Fruit fly (Drosophila melanogaster) whole organism, embryonic: ENCODE measurements around the gene CG13898.

ENCODE experiments used
- Asciz ChIP-seq: fragments of 200-800 bp; sonication (Bioruptor generic); optimal IDR thresholded peaks from 2 replicates; lab custom pipeline; 2017; ENCODE audit warnings: missing biosample characterization, mild to moderate bottlenecking, missing genetic modification characterization, missing genetic modification reagents
- CG13287 ChIP-seq: fragments of 200-800 bp; sonication (Bioruptor generic); IDR thresholded peaks from 2 replicates; pipeline ENCODE4 v1.3.6; 2022; ENCODE audit warnings: missing biosample characterization, missing genetic modification characterization; ENCODE audit not compliant: partially characterized antibody
- CG14965 ChIP-seq: fragments of 200-800 bp; sonication (Bioruptor generic); optimal IDR thresholded peaks from 2 replicates; lab custom pipeline; 2016; ENCODE audit warnings: missing biosample characterization, missing genetic modification characterization, borderline replicate concordance
- CG15269 ChIP-seq: fragments of 200-800 bp; sonication (Bioruptor generic); optimal IDR thresholded peaks from 2 replicates; lab custom pipeline; 2018; ENCODE audit warnings: missing biosample characterization, mild to moderate bottlenecking, missing genetic modification characterization, moderate library complexity
- CG16815 ChIP-seq: fragments of 200-800 bp; sonication (Bioruptor generic); optimal IDR thresholded peaks from 3 replicates; lab custom pipeline; 2017; ENCODE audit warnings: missing biosample characterization, mild to moderate bottlenecking, missing genetic modification characterization
- CG18599 ChIP-seq: fragments of 200-800 bp; sonication (Bioruptor generic); optimal IDR thresholded peaks from 3 replicates; lab custom pipeline; 2017; ENCODE audit warnings: missing biosample characterization, missing genetic modification characterization, mild to moderate bottlenecking, moderate library complexity, missing genetic modification reagents
- CG2678 ChIP-seq: fragments of 200-800 bp; sonication (Bioruptor generic); optimal IDR thresholded peaks from 3 replicates; lab custom pipeline; 2019; ENCODE audit warnings: missing biosample characterization, mild to moderate bottlenecking, missing genetic modification characterization, moderate library complexity
- CG30403 ChIP-seq: fragments of 200-800 bp; sonication (Bioruptor generic); optimal IDR thresholded peaks from 3 replicates; lab custom pipeline; 2016; ENCODE audit warnings: missing biosample characterization, missing genetic modification characterization
- CG31441 ChIP-seq: fragments of 200-800 bp; sonication (Bioruptor generic); IDR thresholded peaks from 2 replicates; pipeline ENCODE4 v1.3.6; 2022; ENCODE audit warnings: missing biosample characterization, missing genetic modification characterization
- CG3163 ChIP-seq: fragments of 200-800 bp; sonication (Bioruptor generic); optimal IDR thresholded peaks from 3 replicates; lab custom pipeline; 2016; ENCODE audit warnings: missing biosample characterization, missing genetic modification characterization
- CG34376 ChIP-seq: fragments of 200-800 bp; sonication (Bioruptor generic); optimal IDR thresholded peaks from 2 replicates; lab custom pipeline; 2018; ENCODE audit warnings: missing biosample characterization, mild to moderate bottlenecking, missing genetic modification characterization
- CG7745 ChIP-seq: fragments of 200-800 bp; sonication (Bioruptor generic); optimal IDR thresholded peaks from 2 replicates; lab custom pipeline; 2018; ENCODE audit warnings: missing biosample characterization, mild to moderate bottlenecking, missing genetic modification characterization, moderate library complexity
- CG9215 ChIP-seq: fragments of 200-800 bp; sonication (Bioruptor generic); IDR thresholded peaks from 2 replicates; pipeline ENCODE4 v1.3.6; 2022; ENCODE audit warnings: missing biosample characterization, missing genetic modification characterization
- CG9727 ChIP-seq: fragments of 200-800 bp; sonication (Bioruptor generic); optimal IDR thresholded peaks from 3 replicates; lab custom pipeline; 2017; ENCODE audit warnings: missing biosample characterization, mild to moderate bottlenecking, missing genetic modification characterization
- D19A ChIP-seq: fragments of 200-800 bp; optimal IDR thresholded peaks from 3 replicates; lab custom pipeline; 2019; ENCODE audit warnings: missing biosample characterization, mild to moderate bottlenecking, missing genetic modification characterization, moderate library complexity
- Drgx ChIP-seq: fragments of 200-800 bp; sonication (Bioruptor generic); IDR thresholded peaks from 2 replicates; pipeline ENCODE4 v1.3.6; 2022; ENCODE audit warnings: missing biosample characterization, missing genetic modification characterization
- E2f1 ChIP-seq: fragments of 200-800 bp; sonication (Bioruptor generic); IDR thresholded peaks from 2 replicates; pipeline ENCODE4 v1.3.6; 2022; ENCODE audit warnings: missing biosample characterization, missing genetic modification characterization
- HLH4C ChIP-seq: fragments of 200-800 bp; sonication (Bioruptor generic); IDR thresholded peaks from 3 replicates; pipeline ENCODE4 v1.3.6; 2022; ENCODE audit warnings: missing biosample characterization, missing genetic modification characterization; ENCODE audit not compliant: partially characterized antibody
- Hand ChIP-seq: fragments of 200-800 bp; sonication (Bioruptor generic); optimal IDR thresholded peaks from 2 replicates; lab custom pipeline; 2017; ENCODE audit warnings: mild to moderate bottlenecking, missing biosample characterization, missing genetic modification reagents, missing genetic modification characterization
- Lim3 ChIP-seq: fragments of 200-800 bp; sonication (Bioruptor generic); IDR thresholded peaks from 2 replicates; pipeline ENCODE4 v1.3.6; 2022; ENCODE audit warnings: missing biosample characterization, missing genetic modification characterization
- Oli ChIP-seq: fragments of 200-800 bp; sonication (Bioruptor generic); optimal IDR thresholded peaks from 2 replicates; lab custom pipeline; 2018; ENCODE audit warnings: missing biosample characterization, mild to moderate bottlenecking, missing genetic modification characterization, moderate library complexity
- Optix ChIP-seq: fragments of 200-800 bp; sonication (Bioruptor generic); IDR thresholded peaks from 3 replicates; pipeline ENCODE4 v1.3.6; 2022; ENCODE audit warnings: missing biosample characterization, missing genetic modification characterization
- Pdp1 ChIP-seq, 2 experiments: fragments of 200-800 bp; sonication (Bioruptor generic); optimal IDR thresholded peaks; 3 replicates each; lab custom pipeline; 2016; ENCODE audit warnings: missing biosample characterization in 2 of 2, missing genetic modification characterization in 2 of 2, mild to moderate bottlenecking in 1 of 2, moderate library complexity in 1 of 2
- Sox100B ChIP-seq: fragments of 200-800 bp; sonication (Bioruptor generic); optimal IDR thresholded peaks from 3 replicates; lab custom pipeline; 2018; ENCODE audit warnings: missing biosample characterization, mild to moderate bottlenecking, missing genetic modification characterization
- Sox102F ChIP-seq: fragments of 200-800 bp; sonication (Bioruptor generic); optimal IDR thresholded peaks from 2 replicates; lab custom pipeline; 2018; ENCODE audit warnings: missing biosample characterization, mild to moderate bottlenecking, missing genetic modification characterization, moderate library complexity
- Xbp1 ChIP-seq: fragments of 200-800 bp; sonication (Bioruptor generic); optimal IDR thresholded peaks from 3 replicates; lab custom pipeline; 2016; ENCODE audit warnings: missing biosample characterization, mild to moderate bottlenecking, missing genetic modification characterization
- aop ChIP-seq: fragments of 200-800 bp; sonication (Bioruptor generic); IDR thresholded peaks from 2 replicates; pipeline ENCODE4 v1.3.6; 2022; ENCODE audit warnings: missing biosample characterization, missing genetic modification characterization
- ase ChIP-seq: fragments of 200-800 bp; sonication (Bioruptor generic); IDR thresholded peaks from 3 replicates; pipeline ENCODE4 v1.3.6; 2022; ENCODE audit warnings: missing biosample characterization, missing genetic modification characterization
- bab2 ChIP-seq: fragments of 200-800 bp; sonication (Bioruptor generic); optimal IDR thresholded peaks from 2 replicates; lab custom pipeline; 2016; ENCODE audit warnings: missing biosample characterization, missing genetic modification characterization
- fd102C ChIP-seq: fragments of 200-800 bp; sonication (Bioruptor generic); optimal IDR thresholded peaks from 2 replicates; lab custom pipeline; 2018; ENCODE audit warnings: missing biosample characterization, mild to moderate bottlenecking, missing genetic modification characterization, moderate library complexity
- fd96Cb ChIP-seq: fragments of 200-800 bp; sonication (Bioruptor generic); optimal IDR thresholded peaks from 2 replicates; lab custom pipeline; 2018; ENCODE audit warnings: missing biosample characterization, mild to moderate bottlenecking, missing genetic modification characterization, moderate library complexity
- ftz-f1 ChIP-seq: fragments of 200-800 bp; sonication (Bioruptor generic); optimal IDR thresholded peaks from 2 replicates; lab custom pipeline; 2016; ENCODE audit warnings: missing biosample characterization, missing genetic modification characterization
- gem ChIP-seq: fragments of 200-800 bp; sonication (Bioruptor generic); optimal IDR thresholded peaks from 2 replicates; lab custom pipeline; 2019; ENCODE audit warnings: missing biosample characterization, mild to moderate bottlenecking, missing genetic modification characterization, moderate library complexity
- gro ChIP-seq: fragments of 200-800 bp; sonication (Bioruptor generic); optimal IDR thresholded peaks from 2 replicates; lab custom pipeline; 2016; ENCODE audit warnings: missing biosample characterization, missing genetic modification characterization
- hbn ChIP-seq: fragments of 200-800 bp; sonication (Bioruptor generic); IDR thresholded peaks from 2 replicates; pipeline ENCODE4 v1.3.6; 2022; ENCODE audit warnings: missing biosample characterization, missing genetic modification characterization; ENCODE audit not compliant: partially characterized antibody
- knrl ChIP-seq: fragments of 200-800 bp; sonication (Bioruptor generic); IDR thresholded peaks from 3 replicates; pipeline ENCODE4 v1.3.6; 2022; ENCODE audit warnings: missing biosample characterization, missing genetic modification characterization; ENCODE audit not compliant: partially characterized antibody
- mam ChIP-seq: fragments of 200-800 bp; sonication (Bioruptor generic); optimal IDR thresholded peaks from 3 replicates; lab custom pipeline; 2016; ENCODE audit warnings: missing biosample characterization, missing genetic modification characterization
- peb ChIP-seq: fragments of 200-800 bp; sonication (Bioruptor generic); IDR thresholded peaks from 2 replicates; pipeline ENCODE4 v1.3.6; 2022; ENCODE audit warnings: missing biosample characterization, missing genetic modification characterization
- prd ChIP-seq, 3 experiments: fragments of >200 bp in 2 of 3; fragments of 200-800 bp in 1 of 3; sonication (Bioruptor generic) in 1 of 3; optimal IDR thresholded peaks in 2 of 3; IDR thresholded peaks in 1 of 3; 2 replicates in 2 of 3; 3 replicates in 1 of 3; pipeline versions ENCODE4 v1.3.6 to Lab custom; 2017 to 2022; ENCODE audit warnings: missing biosample characterization in 1 of 3, missing genetic modification characterization in 1 of 3
- run ChIP-seq: fragments of 200-800 bp; sonication (Bioruptor generic); optimal IDR thresholded peaks from 3 replicates; lab custom pipeline; 2018; ENCODE audit warnings: missing biosample characterization, mild to moderate bottlenecking, missing genetic modification characterization
- sisA ChIP-seq: fragments of 200-800 bp; sonication (Bioruptor generic); IDR thresholded peaks from 2 replicates; pipeline ENCODE4 v1.3.6; 2022; ENCODE audit warnings: missing biosample characterization, missing genetic modification characterization
- slbo ChIP-seq: fragments of 200-800 bp; sonication (Bioruptor generic); IDR thresholded peaks from 2 replicates; pipeline ENCODE4 v1.3.6; 2022; ENCODE audit warnings: missing biosample characterization, missing genetic modification characterization
- so ChIP-seq: fragments of 200-800 bp; sonication (Bioruptor generic); IDR thresholded peaks from 3 replicates; pipeline ENCODE4 v1.3.6; 2022; ENCODE audit warnings: missing biosample characterization, missing genetic modification characterization
- ssp ChIP-seq: fragments of 200-800 bp; sonication (Bioruptor generic); IDR thresholded peaks from 2 replicates; pipeline ENCODE4 v1.3.6; 2022; ENCODE audit warnings: missing biosample characterization, missing genetic modification characterization
- tgo ChIP-seq: fragments of 200-800 bp; sonication (Bioruptor generic); IDR thresholded peaks from 3 replicates; pipeline ENCODE4 v1.3.6; 2022; ENCODE audit warnings: missing biosample characterization, missing genetic modification characterization
- tin ChIP-seq: fragments of 200-800 bp; sonication (Bioruptor generic); optimal IDR thresholded peaks from 3 replicates; lab custom pipeline; 2016; ENCODE audit warnings: missing biosample characterization, missing genetic modification characterization
- tna ChIP-seq: fragments of 200-800 bp; sonication (Bioruptor generic); IDR thresholded peaks from 2 replicates; pipeline ENCODE4 v1.3.6; 2022; ENCODE audit warnings: missing biosample characterization, missing genetic modification characterization; ENCODE audit not compliant: partially characterized antibody
- ttk ChIP-seq: fragments of 200-800 bp; sonication (Bioruptor generic); IDR thresholded peaks from 2 replicates; pipeline ENCODE4 v2.1.2; 2022; ENCODE audit warnings: missing biosample characterization, missing genetic modification characterization
- zfh2 ChIP-seq: fragments of 200-800 bp; sonication (Bioruptor generic); optimal IDR thresholded peaks from 2 replicates; lab custom pipeline; 2016; ENCODE audit warnings: missing biosample characterization, missing genetic modification characterization

Gene CG13898

dm6 chr3L:764329-764728, 39.5 kb downstream of the CG13898 start (continued):
- peak; percentile 53 for TF ChIP-seq gem (tag; lab: Kevin White, UChicago)
- no peak for TF ChIP-seq hbn
- TF ChIP-seq CG2678, result peak; percentile 37
- no peak for TF ChIP-seq CG15269 (tag; lab: Kevin White, UChicago)
- TF ChIP-seq mam (GFP tag; lab: Kevin White, UChicago), result peak; percentile 6
- peak; percentile 9 for TF ChIP-seq D19A (tag; lab: Kevin White, UChicago)
- no peak for TF ChIP-seq CG7745
- no peak for TF ChIP-seq Optix (GFP tag; lab: Robert Waterston, UW)
- TF ChIP-seq fd102C (GFP tag; lab: Kevin White, UChicago), result no peak
- peak; percentile 58; the same call in 2 of the 3 replicates for TF ChIP-seq tgo (GFP tag; lab: Robert Waterston, UW)
- TF ChIP-seq CG14965 (GFP tag; lab: Kevin White, UChicago), result no peak
- 0 out of 2 replicates have a peak, but pooled peaks have one; percentile 24 for TF ChIP-seq E2f1 (GFP tag; lab: Robert Waterston, UW)
- no peak for TF ChIP-seq CG16815
- peak; percentile 17 for TF ChIP-seq CG30403 (GFP tag; lab: Kevin White, UChicago)
- peak; percentile 19 to 31 for TF ChIP-seq Pdp1 (GFP tag; optimal IDR thresholded peaks at IDR 0.05; lab: Kevin White, UChicago)
- TF ChIP-seq run (tag; lab: Kevin White, UChicago), result no peak
- no peak for TF ChIP-seq zfh2 (GFP tag; lab: Kevin White, UChicago)
- no peak for TF ChIP-seq tna
- TF ChIP-seq CG13287 (GFP tag; lab: Robert Waterston, UW), result no peak
- no peak for TF ChIP-seq CG3163
- TF ChIP-seq CG34376 (GFP tag; lab: Kevin White, UChicago), result no peak
- peak; percentile 53 for TF ChIP-seq ttk (GFP tag; lab: Robert Waterston, UW)
- peak; percentile 68; the same call in 1 of the 2 replicates for TF ChIP-seq Drgx (GFP tag; lab: Robert Waterston, UW)
- 0 out of 2 replicates have a peak, but pooled peaks have one; percentile 14 for TF ChIP-seq CG31441 (GFP tag; lab: Robert Waterston, UW)
- peak; percentile 21 for TF ChIP-seq CG9727
- peak; percentile 59 for TF ChIP-seq peb (GFP tag; lab: Robert Waterston, UW)
- TF ChIP-seq prd (optimal IDR thresholded peaks at IDR 0.05; lab: Kevin White, UChicago), result no peak
- peak; percentile 49; the same call in 1 of the 3 replicates for TF ChIP-seq prd (GFP tag; IDR thresholded peaks at IDR 0.05; lab: Robert Waterston, UW)
- TF ChIP-seq sisA (GFP tag; lab: Robert Waterston, UW), result peak; percentile 69
- no peak for TF ChIP-seq CG9215
- 0 out of 2 replicates have a peak, but pooled peaks have one; percentile 21 for TF ChIP-seq Lim3 (GFP tag; lab: Robert Waterston, UW)
- TF ChIP-seq tin (GFP tag; lab: Kevin White, UChicago), result peak; percentile 3
- TF ChIP-seq Sox102F (GFP tag; lab: Kevin White, UChicago), result peak; percentile 60
- peak; percentile 32 for TF ChIP-seq bab2 (GFP tag; lab: Kevin White, UChicago)
- peak; percentile 25 for TF ChIP-seq Sox100B
- TF ChIP-seq Asciz (GFP tag; lab: Kevin White, UChicago), result peak; percentile 26
- 0 out of 3 replicates have a peak, but pooled peaks have one; percentile 36 for TF ChIP-seq so (GFP tag; lab: Robert Waterston, UW)
- TF ChIP-seq Xbp1 (GFP tag; lab: Kevin White, UChicago), result peak; percentile 37
- TF ChIP-seq ase, result 0 out of 3 replicates have a peak, but pooled peaks have one; percentile 30
- TF ChIP-seq knrl (GFP tag; lab: Robert Waterston, UW), result no peak
- TF ChIP-seq ftz-f1, result no peak
- TF ChIP-seq HLH4C (GFP tag; lab: Robert Waterston, UW), result no peak
- TF ChIP-seq fd96Cb (tag; lab: Kevin White, UChicago), result peak; percentile 13
- TF ChIP-seq aop, result no peak
- 0 out of 2 replicates have a peak, but pooled peaks have one; percentile 24 for TF ChIP-seq ssp
- peak; percentile 51 for TF ChIP-seq CG18599 (GFP tag; lab: Kevin White, UChicago)
- TF ChIP-seq Oli, result peak; percentile 49
- 0 out of 2 replicates have a peak, but pooled peaks have one; percentile 40 for TF ChIP-seq slbo
- no peak for TF ChIP-seq gro
- no peak for TF ChIP-seq Hand (GFP tag; lab: Kevin White, UChicago)
